Fruit fly (Drosophila melanogaster): ENCODE measurements around the gene CG14238.

CG14238 gene

DNA sequence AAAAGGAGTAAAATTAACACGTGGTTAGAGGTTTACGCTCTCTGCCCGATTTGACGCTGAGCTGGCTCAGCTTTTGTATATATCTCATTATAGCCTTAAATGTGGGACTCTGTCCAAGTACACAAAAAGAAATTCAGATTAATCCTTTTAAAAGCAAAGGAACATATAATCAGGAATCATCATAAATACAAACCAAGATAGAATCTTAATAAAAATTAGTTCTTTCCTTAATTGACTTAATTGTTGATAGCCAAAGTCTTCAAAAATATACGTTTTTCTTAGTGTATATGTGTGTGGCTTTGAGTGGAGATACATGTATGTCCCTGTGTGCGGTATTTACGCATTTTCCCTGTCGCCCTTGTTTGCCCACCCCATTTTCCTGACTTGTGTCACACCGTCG lies 36.2 kb downstream of the CG14238 start (continued):
- TF ChIP-seq CG10147 (GFP tag; optimal IDR thresholded peaks at IDR 0.05) (peak; percentile 40), NC2α (GFP tag; optimal IDR thresholded peaks at IDR 0.05) (no peak), NFAT (GFP tag; IDR thresholded peaks at IDR 0.05) (peak; percentile 26; the same call in 1 of the 2 replicates), CG6254 (GFP tag; optimal IDR thresholded peaks at IDR 0.05) (no peak), NK7.1 (GFP tag; optimal IDR thresholded peaks at IDR 0.05) (no peak), jing (GFP tag; optimal IDR thresholded peaks at IDR 0.05) (no peak), CG11723 (GFP tag; optimal IDR thresholded peaks at IDR 0.05) (no peak), Tbp (GFP tag; optimal IDR thresholded peaks at IDR 0.05) (no peak), Max (GFP tag; optimal IDR thresholded peaks at IDR 0.05) (no peak), CG8924 (tag; optimal IDR thresholded peaks at IDR 0.05) (peak; percentile 29), mam (GFP tag; optimal IDR thresholded peaks at IDR 0.05) (peak; percentile 57), CG17359 (tag; optimal IDR thresholded peaks at IDR 0.05) (peak; percentile 31), Scr (GFP tag; IDR thresholded peaks at IDR 0.05; ENCODE audit: partially characterized antibody) (no peak), CG7786 (GFP tag; optimal IDR thresholded peaks at IDR 0.05) (peak; percentile 1), ac (GFP tag; optimal IDR thresholded peaks at IDR 0.05) (no peak), Dek (tag; optimal IDR thresholded peaks at IDR 0.05) (peak; percentile 48), hkb (optimal IDR thresholded peaks at IDR 0.05) (no peak), hkb (GFP tag; IDR thresholded peaks at IDR 0.05) (no peak; the same call in 1 of the 2 replicates), Myb (GFP tag; optimal IDR thresholded peaks at IDR 0.05) (no peak), CG34224 (GFP tag; IDR thresholded peaks at IDR 0.05; ENCODE audit: partially characterized antibody) (no peak), CG15479 (GFP tag; optimal IDR thresholded peaks at IDR 0.05) (no peak), vnd (GFP tag; IDR thresholded peaks at IDR 0.05; ENCODE audit: partially characterized antibody) (no peak), lov (optimal IDR thresholded peaks at IDR 0.05) (no peak), lov (GFP tag; IDR thresholded peaks at IDR 0.05) (no peak), dm (GFP tag; optimal IDR thresholded peaks at IDR 0.05) (no peak), Hmr (GFP tag; optimal IDR thresholded peaks at IDR 0.05) (peak; percentile 69), mld (GFP tag; IDR thresholded peaks at IDR 0.05; ENCODE audit: partially characterized antibody) (no peak), CG8478 (optimal IDR thresholded peaks at IDR 0.05) (no peak), az2 (GFP tag; optimal IDR thresholded peaks at IDR 0.05) (no peak), CG4282 (GFP tag; optimal IDR thresholded peaks at IDR 0.05) (no peak), ab (GFP tag; optimal IDR thresholded peaks at IDR 0.05) (no peak), CG6854 (GFP tag; optimal IDR thresholded peaks at IDR 0.05) (peak; percentile 38), nerfin-2 (GFP tag; IDR thresholded peaks at IDR 0.05; ENCODE audit: partially characterized antibody) (no peak), CG7839 (tag; optimal IDR thresholded peaks at IDR 0.05) (peak; percentile 56), HLH54F (GFP tag; optimal IDR thresholded peaks at IDR 0.05) (no peak), CG31224 (GFP tag; IDR thresholded peaks at IDR 0.05) (no peak), CrebB (tag; optimal IDR thresholded peaks at IDR 0.05) (no peak), CG11456 (GFP tag; IDR thresholded peaks at IDR 0.05) (no peak), prd (optimal IDR thresholded peaks at IDR 0.05) (no peak), prd (GFP tag; IDR thresholded peaks at IDR 0.05) (peak; percentile 41; the same call in 1 of the 3 replicates), CG1832 (GFP tag; optimal IDR thresholded peaks at IDR 0.05) (no peak), tio (GFP tag; optimal IDR thresholded peaks at IDR 0.05) (no peak), Awh (GFP tag; IDR thresholded peaks at IDR 0.05) (no peak), sens-2 (GFP tag; IDR thresholded peaks at IDR 0.05) (no peak), cato (GFP tag; optimal IDR thresholded peaks at IDR 0.05; ENCODE audit: borderline replicate concordance) (no peak), lbe (GFP tag; optimal IDR thresholded peaks at IDR 0.05) (no peak), cad (GFP tag; optimal IDR thresholded peaks at IDR 0.05) (no peak), pros (GFP tag; optimal IDR thresholded peaks at IDR 0.05) (no peak), HHEX (GFP tag; optimal IDR thresholded peaks at IDR 0.05) (peak; percentile 23), scrt (GFP tag; optimal IDR thresholded peaks at IDR 0.05) (peak; percentile 52), Rfx (GFP tag; IDR thresholded peaks at IDR 0.05) (peak; percentile 59), CG17361 (GFP tag; IDR thresholded peaks at IDR 0.05) (no peak), gsb (GFP tag; IDR thresholded peaks at IDR 0.05) (no peak)

All from whole organism, embryonic.